Worm (Caenorhabditis elegans) whole organism, L3 larva: ENCODE measurements around the gene F52H2.3.
A peak's percentile ranks its signal among the peaks of the same experiment; 100 is the strongest.

Experiments used
- R02D3.7 ChIP-seq: fragments of 150-350 bp; optimal IDR thresholded peaks from 2 replicates; lab custom pipeline; 2014; ENCODE audit warnings: missing biosample characterization, missing genetic modification characterization
- ZK546.5 ChIP-seq: sonication (generic microtip); optimal IDR thresholded peaks from 2 replicates; lab custom pipeline; 2017; ENCODE audit warnings: missing biosample characterization, missing genetic modification characterization
- aly-2 ChIP-seq: fragments of 150-350 bp; optimal IDR thresholded peaks from 2 replicates; lab custom pipeline; 2014; ENCODE audit warnings: missing biosample characterization, missing genetic modification characterization
- ceh-16 ChIP-seq: sonication (generic microtip); optimal IDR thresholded peaks from 2 replicates; lab custom pipeline; 2017; ENCODE audit warnings: missing biosample characterization, missing genetic modification characterization
- ceh-82 ChIP-seq: fragments of 150-350 bp; optimal IDR thresholded peaks from 2 replicates; lab custom pipeline; 2014; ENCODE audit warnings: missing biosample characterization, missing genetic modification characterization
- daf-12 ChIP-seq: fragments of 150-350 bp; optimal IDR thresholded peaks from 2 replicates; lab custom pipeline; 2014; ENCODE audit warnings: missing biosample characterization, missing genetic modification reagents, missing genetic modification characterization
- egl-27 ChIP-seq: sonication (generic microtip); optimal IDR thresholded peaks from 4 replicates; lab custom pipeline; 2017; ENCODE audit warnings: missing biosample characterization, missing genetic modification reagents, missing genetic modification characterization
- egl-5 ChIP-seq: fragments of 150-350 bp; optimal IDR thresholded peaks from 2 replicates; lab custom pipeline; 2017; ENCODE audit warnings: missing biosample characterization, missing genetic modification reagents, missing genetic modification characterization, inconsistent platforms
- elt-1 ChIP-seq: fragments of 150-350 bp; optimal IDR thresholded peaks from 2 replicates; lab custom pipeline; 2014; ENCODE audit warnings: missing biosample characterization, missing genetic modification characterization
- elt-2 ChIP-seq: sonication (generic microtip); optimal IDR thresholded peaks from 2 replicates; lab custom pipeline; 2016; ENCODE audit warnings: missing genetic modification reagents, mild to moderate bottlenecking, missing genetic modification characterization, missing compliant biosample characterization
- elt-3 ChIP-seq, 3 experiments: fragments of 150-350 bp in 1 of 3; sonication (generic microtip) in 2 of 3; optimal IDR thresholded peaks; 2 replicates in 2 of 3; 4 replicates in 1 of 3; lab custom pipeline; 2014 to 2017; ENCODE audit warnings: missing biosample characterization in 3 of 3, missing genetic modification characterization in 3 of 3
- eor-1 ChIP-seq, 2 experiments: fragments of 150-350 bp; optimal IDR thresholded peaks; 2 replicates each; lab custom pipeline; 2014 to 2018; ENCODE audit warnings: missing biosample characterization in 2 of 2, missing genetic modification characterization in 2 of 2
- fkh-2 ChIP-seq: fragments of 150-350 bp; optimal IDR thresholded peaks from 2 replicates; lab custom pipeline; 2014; ENCODE audit warnings: missing biosample characterization, missing genetic modification reagents, missing genetic modification characterization
- fos-1 ChIP-seq: fragments of 150-350 bp; optimal IDR thresholded peaks from 2 replicates; lab custom pipeline; 2014; ENCODE audit warnings: missing biosample characterization, missing genetic modification characterization
- jun-1 ChIP-seq: fragments of 150-350 bp; optimal IDR thresholded peaks from 2 replicates; lab custom pipeline; 2014; ENCODE audit warnings: missing biosample characterization, missing genetic modification reagents, missing genetic modification characterization
- lin-15B ChIP-seq: fragments of 150-350 bp; optimal IDR thresholded peaks from 2 replicates; lab custom pipeline; 2014; ENCODE audit warnings: missing biosample characterization, missing genetic modification characterization
- lin-39 ChIP-seq: fragments of 150-350 bp; optimal IDR thresholded peaks from 2 replicates; lab custom pipeline; 2018; ENCODE audit warnings: missing biosample characterization, missing genetic modification reagents, missing genetic modification characterization
- lsy-12 ChIP-seq: sonication (generic microtip); optimal IDR thresholded peaks from 2 replicates; lab custom pipeline; 2016; ENCODE audit warnings: mild to moderate bottlenecking, missing genetic modification characterization, missing compliant biosample characterization
- mdl-1 ChIP-seq: fragments of 150-350 bp; optimal IDR thresholded peaks from 2 replicates; lab custom pipeline; 2014; ENCODE audit warnings: missing biosample characterization, missing genetic modification characterization
- mml-1 ChIP-seq: fragments of 150-350 bp; sonication (generic microtip); optimal IDR thresholded peaks from 3 replicates; lab custom pipeline; 2014; ENCODE audit warnings: missing biosample characterization, missing genetic modification characterization
- nfya-1 ChIP-seq: sonication (generic microtip); optimal IDR thresholded peaks from 2 replicates; lab custom pipeline; 2017; ENCODE audit warnings: missing genetic modification characterization, mild to moderate bottlenecking, missing compliant biosample characterization, antibody characterized with exemption, moderate library complexity; ENCODE audit not compliant: insufficient read depth
- nhr-11 ChIP-seq: fragments of 150-350 bp; optimal IDR thresholded peaks from 2 replicates; lab custom pipeline; 2014; ENCODE audit warnings: missing biosample characterization, missing genetic modification characterization
- nhr-23 ChIP-seq: fragments of 150-350 bp; optimal IDR thresholded peaks from 2 replicates; lab custom pipeline; 2014; ENCODE audit warnings: missing biosample characterization, missing genetic modification reagents, missing genetic modification characterization
- nhr-237 ChIP-seq: fragments of 150-350 bp; optimal IDR thresholded peaks from 2 replicates; lab custom pipeline; 2014; ENCODE audit warnings: missing biosample characterization, missing genetic modification characterization
- nhr-25 ChIP-seq: sonication (generic microtip); optimal IDR thresholded peaks from 2 replicates; lab custom pipeline; 2017; ENCODE audit warnings: missing biosample characterization, missing genetic modification characterization
- nhr-77 ChIP-seq: fragments of 150-350 bp; optimal IDR thresholded peaks from 2 replicates; lab custom pipeline; 2014; ENCODE audit warnings: missing biosample characterization, missing genetic modification characterization
- pha-4 ChIP-seq: fragments of 150-350 bp; optimal IDR thresholded peaks from 2 replicates; lab custom pipeline; 2014; ENCODE audit warnings: missing biosample characterization, missing genetic modification reagents, missing genetic modification characterization
- pqm-1 ChIP-seq: fragments of 150-350 bp; optimal IDR thresholded peaks from 2 replicates; lab custom pipeline; 2017; ENCODE audit warnings: missing biosample characterization, missing genetic modification characterization, inconsistent platforms
- skn-1 ChIP-seq: fragments of 150-350 bp; optimal IDR thresholded peaks from 2 replicates; lab custom pipeline; 2014; ENCODE audit warnings: missing biosample characterization, missing genetic modification characterization
- snpc-4 ChIP-seq: fragments of 150-350 bp; optimal IDR thresholded peaks from 2 replicates; lab custom pipeline; 2014; ENCODE audit warnings: missing biosample characterization, missing genetic modification characterization
- tbx-2 ChIP-seq: sonication (generic microtip); optimal IDR thresholded peaks from 2 replicates; lab custom pipeline; 2016; ENCODE audit warnings: mild to moderate bottlenecking, missing genetic modification characterization, missing compliant biosample characterization
- unc-39 ChIP-seq: sonication (generic microtip); optimal IDR thresholded peaks from 4 replicates; lab custom pipeline; 2017; ENCODE audit warnings: missing biosample characterization, missing genetic modification characterization
- zag-1 ChIP-seq: fragments of 150-350 bp; optimal IDR thresholded peaks from 2 replicates; lab custom pipeline; 2014; ENCODE audit warnings: missing biosample characterization, missing genetic modification characterization
- ztf-11 ChIP-seq: fragments of 150-350 bp; optimal IDR thresholded peaks from 2 replicates; lab custom pipeline; 2014; ENCODE audit warnings: missing biosample characterization, missing genetic modification characterization
- ztf-4 ChIP-seq: fragments of 150-350 bp; optimal IDR thresholded peaks from 2 replicates; lab custom pipeline; 2014; ENCODE audit warnings: missing biosample characterization, missing genetic modification characterization

F52H2.3 gene

ce11 chrX:2548884-2549283 is 8.0 kb upstream of the F52H2.3 start, which contains the start of gene smvt-1:
Gene smvt-1, minus strand, starts transcription at chrX:2548984.
- TF ChIP-seq eor-1 (tag; optimal IDR thresholded peaks at IDR 0.05; lab: Kevin White, UChicago) (no peak), daf-12 (tag; lab: Kevin White, UChicago) (no peak), ztf-11 (tag; lab: Kevin White, UChicago) (no peak)

ce11 chrX:2544645-2545044 is 3.8 kb upstream of the F52H2.3 start:
- TF ChIP-seq lin-39 (no peak), lsy-12 (tag; lab: Kevin White, UChicago) (no peak), R02D3.7 (no peak), daf-12 (tag; lab: Kevin White, UChicago) (no peak), fkh-2 (tag; lab: Kevin White, UChicago) (no peak), nhr-11 (no peak), unc-39 (tag; lab: Kevin White, UChicago) (no peak), pha-4 (tag; lab: Kevin White, UChicago) (peak; percentile 21), ceh-82 (tag; lab: Kevin White, UChicago) (no peak), nhr-77 (tag; lab: Kevin White, UChicago) (no peak), eor-1 (tag; optimal IDR thresholded peaks at IDR 0.05; lab: Kevin White, UChicago) (no peak), pqm-1 (peak; percentile 78), snpc-4 (tag; lab: Kevin White, UChicago) (no peak), aly-2 (tag; lab: Kevin White, UChicago) (no peak), nhr-25 (tag; lab: Kevin White, UChicago) (no peak), ZK546.5 (tag; lab: Kevin White, UChicago) (no peak), nhr-23 (tag; lab: Kevin White, UChicago) (no peak), elt-3 (tag; optimal IDR thresholded peaks at IDR 0.05; lab: Kevin White, UChicago) (no peak), elt-1 (tag; lab: Kevin White, UChicago) (no peak), ztf-4 (tag; lab: Kevin White, UChicago) (no peak), nfya-1 (tag; lab: Kevin White, UChicago) (no peak), ceh-16 (tag; lab: Kevin White, UChicago) (no peak), egl-27 (tag; lab: Kevin White, UChicago) (no peak), skn-1 (peak; percentile 37), mml-1 (tag; lab: Kevin White, UChicago) (no peak), lin-15B (tag; lab: Kevin White, UChicago) (no peak), elt-2 (peak; percentile 79), tbx-2 (tag; lab: Kevin White, UChicago) (no peak), fos-1 (tag; lab: Kevin White, UChicago) (no peak), nhr-237 (tag; lab: Kevin White, UChicago) (no peak)

DNA sequence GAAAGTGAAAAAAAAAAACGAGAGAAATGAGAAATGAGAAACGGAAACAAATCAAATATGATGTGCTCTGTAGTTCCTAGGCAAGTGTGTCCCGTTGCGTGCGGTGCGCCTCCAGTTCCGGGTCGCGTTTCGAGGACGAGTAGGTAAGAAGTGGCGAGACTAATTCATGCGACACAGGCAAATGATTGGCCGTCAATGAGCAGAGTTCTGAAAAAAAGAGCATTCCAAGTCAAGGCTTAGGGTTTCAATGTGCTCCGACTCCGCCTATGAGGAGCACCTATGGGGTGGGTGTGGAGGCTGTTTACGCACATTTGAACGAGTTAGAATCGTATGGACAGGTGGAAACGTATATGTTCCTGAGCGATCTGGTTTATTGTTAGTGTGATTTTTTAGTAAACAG is 2.5 kb upstream of the F52H2.3 start:
- no peak for TF ChIP-seq ceh-16 (tag; lab: Kevin White, UChicago)
- TF ChIP-seq ceh-82 (tag; lab: Kevin White, UChicago): no peak
- TF ChIP-seq mml-1 (tag; lab: Kevin White, UChicago): no peak
- peak; percentile 59 for TF ChIP-seq elt-2
- TF ChIP-seq jun-1: no peak
- TF ChIP-seq mdl-1 (tag; lab: Kevin White, UChicago): no peak
- TF ChIP-seq lin-39: no peak
- TF ChIP-seq egl-5 (tag; lab: Kevin White, UChicago): no peak
- TF ChIP-seq R02D3.7: no peak
- TF ChIP-seq daf-12 (tag; lab: Kevin White, UChicago): no peak
- TF ChIP-seq nhr-77 (tag; lab: Kevin White, UChicago): no peak
- peak; percentile 22 for TF ChIP-seq pqm-1
- TF ChIP-seq skn-1: no peak
- TF ChIP-seq nfya-1 (tag; lab: Kevin White, UChicago): peak; percentile 10
- no peak for TF ChIP-seq elt-1 (tag; lab: Kevin White, UChicago)
- TF ChIP-seq zag-1 (tag; lab: Kevin White, UChicago): no peak
- TF ChIP-seq nhr-25 (tag; lab: Kevin White, UChicago): no peak

DNA sequence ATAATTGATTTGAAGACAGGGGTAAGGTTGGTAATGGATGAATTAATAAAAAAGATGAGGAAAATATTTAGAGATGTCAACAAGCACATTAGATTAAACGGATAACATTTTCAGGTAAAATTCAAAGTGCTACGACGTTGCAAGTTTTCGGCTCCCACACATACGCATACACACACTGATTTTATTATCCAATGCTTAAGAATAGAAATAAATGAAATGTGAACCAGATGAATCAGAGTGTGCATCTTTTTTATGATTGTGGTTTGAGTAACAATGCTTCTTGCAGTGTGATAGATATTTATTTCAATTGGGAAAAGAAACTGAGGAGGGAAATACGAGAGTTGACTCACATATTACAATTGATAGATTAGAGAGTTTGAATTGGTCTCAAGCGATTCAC is 2.1 kb downstream of the F52H2.3 start:
- TF ChIP-seq nhr-25 (tag; lab: Kevin White, UChicago): no peak
- TF ChIP-seq egl-27 (tag; lab: Kevin White, UChicago): no peak
